Fruit fly (Drosophila melanogaster): Measurements from ENCODE around the gene vap.

DNA sequence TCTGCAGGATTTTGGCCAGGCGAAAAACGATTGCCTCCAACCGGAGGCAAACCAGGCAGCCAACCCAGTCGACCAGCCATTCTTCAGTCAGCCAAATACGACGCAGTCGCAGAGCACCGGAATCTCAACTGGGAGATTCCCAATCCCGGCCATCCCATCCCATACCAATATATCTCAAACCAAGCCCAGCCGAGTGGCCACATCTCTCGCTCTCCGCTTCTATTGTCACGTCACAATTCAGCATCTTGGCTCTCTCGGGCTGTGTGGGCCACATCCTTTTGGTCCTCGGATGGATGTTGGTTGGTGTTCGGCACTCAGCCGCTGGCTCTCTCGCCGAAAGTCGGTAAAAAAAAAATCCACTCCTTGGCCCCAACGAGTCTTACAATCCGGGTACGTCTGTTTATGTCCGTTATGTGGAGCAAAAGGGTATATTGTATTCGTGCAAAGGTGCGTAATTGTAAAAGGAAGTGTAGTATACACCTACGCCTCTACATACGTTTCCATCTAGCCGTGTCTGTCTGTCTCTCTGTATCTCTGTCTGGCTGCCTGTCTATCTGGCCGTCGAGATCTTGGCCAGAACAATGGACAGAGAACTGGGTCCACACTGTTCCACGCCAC is 32.3 kb downstream of the vap start, which contains the start of gene mmd:
- TF ChIP-seq Abd-B (GFP tag; optimal IDR thresholded peaks at IDR 0.05) (no peak), N (GFP tag; optimal IDR thresholded peaks at IDR 0.05) (no peak), Hnf4 (GFP tag; optimal IDR thresholded peaks at IDR 0.05) (no peak)
